Fruit fly (Drosophila melanogaster): ENCODE measurements around the gene MED30.

Gene MED30

dm6 chr3L:629353-629915 lies 24.5 kb downstream of the MED30 start (continued):
- TF ChIP-seq sens (GFP tag) (no peak), CG4424 (GFP tag; optimal IDR thresholded peaks at IDR 0.05) (no peak), CG31388 (GFP tag; optimal IDR thresholded peaks at IDR 0.05) (no peak), en (GFP tag; optimal IDR thresholded peaks at IDR 0.05) (no peak), yki (optimal IDR thresholded peaks at IDR 0.05) (no peak), gem (tag; optimal IDR thresholded peaks at IDR 0.05) (peak; percentile 32), CG12155 (GFP tag; optimal IDR thresholded peaks at IDR 0.05) (no peak), CG3995 (GFP tag; optimal IDR thresholded peaks at IDR 0.05) (no peak), grn (GFP tag; optimal IDR thresholded peaks at IDR 0.05) (peak; percentile 15), stc (GFP tag; IDR thresholded peaks at IDR 0.05) (peak; percentile 36; the same call in 1 of the 2 replicates), CG6254 (GFP tag; optimal IDR thresholded peaks at IDR 0.05) (no peak), gt (GFP tag; IDR thresholded peaks at IDR 0.05) (no peak), zfh1 (GFP tag; IDR thresholded peaks at IDR 0.05) (peak; percentile 13; the same call in 1 of the 3 replicates), Elba2 (GFP tag; optimal IDR thresholded peaks at IDR 0.05) (no peak), CG3163 (GFP tag; optimal IDR thresholded peaks at IDR 0.05) (peak; percentile 28), emc (GFP tag; optimal IDR thresholded peaks at IDR 0.05) (no peak), HLH3B (GFP tag; IDR thresholded peaks at IDR 0.05) (no peak), chinmo (GFP tag; IDR thresholded peaks at IDR 0.05; ENCODE audit: partially characterized antibody) (peak; percentile 88; the same call in 2 of the 4 replicates), D19B (GFP tag; optimal IDR thresholded peaks at IDR 0.05) (no peak), pita (GFP tag; optimal IDR thresholded peaks at IDR 0.05) (no peak), esg (GFP tag; conservative IDR thresholded peaks at IDR 0.05) (no peak), CG30020 (tag; optimal IDR thresholded peaks at IDR 0.05) (no peak), Atf-2 (GFP tag; optimal IDR thresholded peaks at IDR 0.05) (no peak), dpn (GFP tag; optimal IDR thresholded peaks at IDR 0.05) (no peak), CG12391 (tag; optimal IDR thresholded peaks at IDR 0.05) (no peak), insv (GFP tag; optimal IDR thresholded peaks at IDR 0.05) (peak in 1 of 2 experiments; percentile 40), hb (GFP tag; IDR thresholded peaks at IDR 0.05; ENCODE audit: partially characterized antibody) (no peak), Dip2 (GFP tag; IDR thresholded peaks at IDR 0.05) (no peak), pnt (GFP tag; optimal IDR thresholded peaks at IDR 0.05) (no peak), sd (tag; optimal IDR thresholded peaks at IDR 0.05) (peak; percentile 81), ftz-f1 (GFP tag; optimal IDR thresholded peaks at IDR 0.05) (no peak), Asciz (GFP tag; optimal IDR thresholded peaks at IDR 0.05) (peak; percentile 42), trh (GFP tag; optimal IDR thresholded peaks at IDR 0.05) (no peak), CG1792 (GFP tag; optimal IDR thresholded peaks at IDR 0.05) (no peak), corto (GFP tag; optimal IDR thresholded peaks at IDR 0.05) (no peak), CG11093 (GFP tag; IDR thresholded peaks at IDR 0.05) (no peak), NK7.1 (GFP tag; optimal IDR thresholded peaks at IDR 0.05) (no peak), unc-4 (GFP tag; IDR thresholded peaks at IDR 0.05; ENCODE audit: partially characterized antibody) (no peak), gro (GFP tag; optimal IDR thresholded peaks at IDR 0.05) (peak; percentile 61), az2 (GFP tag; optimal IDR thresholded peaks at IDR 0.05) (no peak), CG7372 (GFP tag; IDR thresholded peaks at IDR 0.05) (no peak), fru (optimal IDR thresholded peaks at IDR 0.05) (no peak), CG8359 (GFP tag; optimal IDR thresholded peaks at IDR 0.05; ENCODE audit: borderline replicate concordance) (peak; percentile 1), CG6683 (GFP tag; optimal IDR thresholded peaks at IDR 0.05) (peak; percentile 8), CG16779 (GFP tag; IDR thresholded peaks at IDR 0.05) (no peak), TFAM (GFP tag; optimal IDR thresholded peaks at IDR 0.05) (no peak), C15 (GFP tag; IDR thresholded peaks at IDR 0.05) (no peak), jigr1 (GFP tag; IDR thresholded peaks at IDR 0.05) (no peak), eyg (GFP tag; optimal IDR thresholded peaks at IDR 0.05) (no peak), Fer3 (tag; optimal IDR thresholded peaks at IDR 0.05) (peak; percentile 10), prd (optimal IDR thresholded peaks at IDR 0.05) (no peak), prd (GFP tag; IDR thresholded peaks at IDR 0.05) (no peak), dati (GFP tag; IDR thresholded peaks at IDR 0.05) (no peak)

Measured in whole organism, embryonic.